Fruit fly (Drosophila melanogaster): ENCODE measurements around the gene Blos2.

The Blos2 gene

dm6 chr3L:11074043-11074853, 12.9 kb downstream of the Blos2 start, which contains the start of the genes Pfdn2 and Noc1 (continued):
- no peak for TF ChIP-seq dimm (GFP tag; IDR thresholded peaks at IDR 0.05)
- TF ChIP-seq twi (tag; optimal IDR thresholded peaks at IDR 0.05): peak; percentile 82
- no peak for TF ChIP-seq CG14965 (GFP tag; optimal IDR thresholded peaks at IDR 0.05; ENCODE audit: borderline replicate concordance)
- no peak for TF ChIP-seq CG7963 (GFP tag; IDR thresholded peaks at IDR 0.05; ENCODE audit: partially characterized antibody)
- no peak for TF ChIP-seq slp2 (GFP tag; optimal IDR thresholded peaks at IDR 0.05)
- TF ChIP-seq Dip3 (GFP tag; optimal IDR thresholded peaks at IDR 0.05): no peak
- TF ChIP-seq tgo (GFP tag; IDR thresholded peaks at IDR 0.05): peak; percentile 41; the same call in 2 of the 3 replicates
- peak; percentile 54 for TF ChIP-seq CG30020 (tag; optimal IDR thresholded peaks at IDR 0.05)
- no peak for TF ChIP-seq bowl (GFP tag; IDR thresholded peaks at IDR 0.05)
- no peak for TF ChIP-seq CG18011 (GFP tag; optimal IDR thresholded peaks at IDR 0.05)
- no peak for TF ChIP-seq CG2889 (GFP tag; IDR thresholded peaks at IDR 0.05)
- no peak for TF ChIP-seq schlank (tag; optimal IDR thresholded peaks at IDR 0.05)
- TF ChIP-seq onecut (GFP tag; IDR thresholded peaks at IDR 0.05): no peak
- TF ChIP-seq Neu2 (GFP tag; optimal IDR thresholded peaks at IDR 0.05; ENCODE audit: borderline replicate concordance): no peak
- TF ChIP-seq zen (tag; optimal IDR thresholded peaks at IDR 0.05): no peak
- TF ChIP-seq CG33213 (GFP tag; optimal IDR thresholded peaks at IDR 0.05): no peak
- TF ChIP-seq Fer2 (tag; optimal IDR thresholded peaks at IDR 0.05): no peak
- no peak for TF ChIP-seq CG12071 (GFP tag; optimal IDR thresholded peaks at IDR 0.05)
- no peak for TF ChIP-seq CG6175 (GFP tag; IDR thresholded peaks at IDR 0.05)
- TF ChIP-seq CG6272 (GFP tag; IDR thresholded peaks at IDR 0.05): no peak
- peak; percentile 33 for TF ChIP-seq CG10654 (GFP tag; optimal IDR thresholded peaks at IDR 0.05)
- peak; percentile 20 for TF ChIP-seq Fer3 (tag; optimal IDR thresholded peaks at IDR 0.05)
- TF ChIP-seq CG12236 (GFP tag; optimal IDR thresholded peaks at IDR 0.05): no peak
- no peak for TF ChIP-seq ranshi (GFP tag; IDR thresholded peaks at IDR 0.05)
- TF ChIP-seq Hr39 (optimal IDR thresholded peaks at IDR 0.05): no peak
- TF ChIP-seq eyg (GFP tag; optimal IDR thresholded peaks at IDR 0.05): no peak
- TF ChIP-seq cg (GFP tag; optimal IDR thresholded peaks at IDR 0.05): no peak
- no peak for TF ChIP-seq fu2 (GFP tag; optimal IDR thresholded peaks at IDR 0.05)
- TF ChIP-seq ase (GFP tag; IDR thresholded peaks at IDR 0.05): no peak
- TF ChIP-seq CG2120 (GFP tag; optimal IDR thresholded peaks at IDR 0.05): peak; percentile 70
- TF ChIP-seq pita (GFP tag; optimal IDR thresholded peaks at IDR 0.05): no peak
- no peak for TF ChIP-seq CG31388 (GFP tag; optimal IDR thresholded peaks at IDR 0.05)
- TF ChIP-seq bsh (GFP tag; optimal IDR thresholded peaks at IDR 0.05): peak in 1 of 2 experiments; percentile 62
- TF ChIP-seq CG3995 (GFP tag; optimal IDR thresholded peaks at IDR 0.05): peak; percentile 60
- no peak for TF ChIP-seq CG15269 (tag; optimal IDR thresholded peaks at IDR 0.05)
- no peak for TF ChIP-seq D19A (tag; optimal IDR thresholded peaks at IDR 0.05)
- TF ChIP-seq CG12219 (GFP tag; optimal IDR thresholded peaks at IDR 0.05): no peak
- TF ChIP-seq CG5245 (GFP tag; optimal IDR thresholded peaks at IDR 0.05): no peak
- TF ChIP-seq unpg (GFP tag; optimal IDR thresholded peaks at IDR 0.05): no peak
- no peak for TF ChIP-seq lov (optimal IDR thresholded peaks at IDR 0.05)
- no peak for TF ChIP-seq lov (GFP tag; IDR thresholded peaks at IDR 0.05)
- TF ChIP-seq abd-A (tag; optimal IDR thresholded peaks at IDR 0.05): no peak
- peak; percentile 61 for TF ChIP-seq az2 (GFP tag; optimal IDR thresholded peaks at IDR 0.05)
- TF ChIP-seq CG14667 (GFP tag; IDR thresholded peaks at IDR 0.05): peak; percentile 12; the same call in 1 of the 2 replicates
- peak; percentile 50 for TF ChIP-seq CG8924 (tag; optimal IDR thresholded peaks at IDR 0.05)
- TF ChIP-seq CG7987 (GFP tag; optimal IDR thresholded peaks at IDR 0.05): no peak
- no peak for TF ChIP-seq psq (GFP tag; optimal IDR thresholded peaks at IDR 0.05)
- no peak for TF ChIP-seq CG4854 (GFP tag; optimal IDR thresholded peaks at IDR 0.05)
- no peak for TF ChIP-seq Elba2 (GFP tag; optimal IDR thresholded peaks at IDR 0.05)
- TF ChIP-seq CG6654 (GFP tag; optimal IDR thresholded peaks at IDR 0.05): no peak
- peak; percentile 80 for TF ChIP-seq slbo (GFP tag; IDR thresholded peaks at IDR 0.05)
